Worm (Caenorhabditis elegans) whole organism, early embryonic: ENCODE results near the gene C06A12.3.

Experiments
- aly-1 ChIP-seq: sonication (generic microtip); optimal IDR thresholded peaks from 2 replicates; lab custom pipeline; 2016; ENCODE audit warnings: missing genetic modification characterization, missing compliant biosample characterization
- ama-1 ChIP-seq: fragments of 150-350 bp; optimal IDR thresholded peaks from 2 replicates; lab custom pipeline; 2014
- ceh-13 ChIP-seq: fragments of 200-800 bp; sonication (Bioruptor generic); optimal IDR thresholded peaks from 2 replicates; lab custom pipeline; 2018; ENCODE audit warnings: mild to moderate bottlenecking, missing genetic modification characterization, missing compliant biosample characterization
- flt-1 ChIP-seq: fragments of 200-800 bp; sonication (Bioruptor generic); IDR thresholded peaks from 2 replicates; pipeline ENCODE4 v1.3.6; 2022; ENCODE audit warnings: missing genetic modification characterization, missing compliant biosample characterization
- tra-4 ChIP-seq: sonication (generic microtip); optimal IDR thresholded peaks from 2 replicates; lab custom pipeline; 2017; ENCODE audit warnings: missing genetic modification characterization, missing compliant biosample characterization

DNA sequence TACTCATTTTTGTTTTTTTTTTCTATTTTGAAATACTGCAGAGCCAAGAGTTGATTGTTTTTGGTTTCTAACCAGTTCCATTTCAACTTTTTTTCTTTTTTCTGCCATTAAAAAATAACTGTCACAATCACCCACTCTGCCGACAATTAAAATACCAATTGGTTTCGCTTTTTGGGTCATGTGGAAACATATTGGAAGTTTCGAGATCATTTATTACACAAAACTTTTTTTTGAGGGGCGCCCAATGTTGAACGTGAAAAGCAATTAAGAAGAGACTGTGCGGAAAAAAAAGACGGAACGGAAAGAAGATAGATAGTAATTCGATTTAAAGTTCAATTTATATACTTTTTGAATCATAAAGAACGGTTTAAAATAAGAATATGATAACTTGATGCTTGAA lies 46.5 kb downstream of the C06A12.3 start:
- no peak for TF ChIP-seq aly-1 (tag; lab: Kevin White, UChicago)
- TF ChIP-seq ceh-13 (GFP tag; lab: Kevin White, UChicago) = no peak
- no peak for TF ChIP-seq flt-1 (GFP tag; lab: Robert Waterston, UW)
- no peak for TF ChIP-seq tra-4 (tag; lab: Kevin White, UChicago)
- no peak for TF ChIP-seq ama-1 (lab: Kevin White, UChicago)
